Worm (Caenorhabditis elegans): Measurements from ENCODE around the gene Y37E11B.5.

DNA sequence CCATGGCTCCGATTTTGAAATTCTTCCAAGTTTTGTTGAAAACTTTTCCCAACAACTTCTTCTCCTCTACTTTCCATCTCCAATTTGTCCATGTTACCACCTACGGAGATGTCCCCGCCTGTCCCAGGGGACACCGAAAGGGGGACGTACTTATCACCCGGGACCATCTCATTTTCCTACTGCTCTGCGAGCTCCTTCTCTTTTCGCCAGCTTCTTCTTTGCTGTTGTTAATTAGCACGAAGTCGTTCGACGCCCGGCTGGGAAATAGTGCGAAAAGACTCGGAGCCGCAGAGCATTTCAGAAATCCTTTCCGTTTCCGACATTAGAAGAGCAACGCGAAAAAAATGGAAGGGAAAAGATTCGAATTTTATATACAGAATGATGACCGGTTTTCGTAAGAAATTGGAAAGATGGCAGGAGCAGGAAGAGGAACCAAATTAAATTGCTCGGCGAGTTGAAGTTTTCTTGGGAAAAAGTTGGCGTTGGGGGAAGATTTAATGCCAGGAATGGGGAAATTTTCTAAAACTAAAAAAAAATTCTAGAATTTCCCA lies 23.5 kb upstream of the Y37E11B.5 start:
- TF ChIP-seq ztf-23 (GFP tag; IDR thresholded peaks at IDR 0.05) (no peak), tab-1 (GFP tag; IDR thresholded peaks at IDR 0.05) (no peak), T22C8.4 (GFP tag; IDR thresholded peaks at IDR 0.05) (no peak), med-1 (GFP tag; optimal IDR thresholded peaks at IDR 0.05; ENCODE audit: insufficient read depth) (no peak), flt-1 (GFP tag; IDR thresholded peaks at IDR 0.05) (no peak), ref-1 (GFP tag; conservative IDR thresholded peaks at IDR 0.05) (no peak), cog-1 (tag; optimal IDR thresholded peaks at IDR 0.05) (no peak), klf-2 (GFP tag; conservative IDR thresholded peaks at IDR 0.05) (no peak), ztf-29 (GFP tag; IDR thresholded peaks at IDR 0.05) (no peak)
